Fruit fly (Drosophila melanogaster) whole organism, embryonic: ENCODE data around the gene HHEX.

ENCODE experiments used
- Abd-B ChIP-seq: fragments of 200-800 bp; sonication (Bioruptor generic); optimal IDR thresholded peaks from 2 replicates; lab custom pipeline; 2018; ENCODE audit warnings: missing biosample characterization, mild to moderate bottlenecking, missing genetic modification characterization, moderate library complexity
- Asciz ChIP-seq: fragments of 200-800 bp; sonication (Bioruptor generic); optimal IDR thresholded peaks from 2 replicates; lab custom pipeline; 2017; ENCODE audit warnings: missing biosample characterization, mild to moderate bottlenecking, missing genetic modification characterization, missing genetic modification reagents
- Atf-2 ChIP-seq: fragments of 200-800 bp; sonication (Bioruptor generic); optimal IDR thresholded peaks from 2 replicates; lab custom pipeline; 2016; ENCODE audit warnings: missing biosample characterization, missing genetic modification characterization
- CG1024 ChIP-seq: fragments of 200-800 bp; sonication (Bioruptor generic); IDR thresholded peaks from 2 replicates; pipeline ENCODE4 v1.3.6; 2022; ENCODE audit warnings: missing biosample characterization, missing genetic modification characterization
- CG10462 ChIP-seq: fragments of 200-800 bp; sonication (Bioruptor generic); optimal IDR thresholded peaks from 2 replicates; lab custom pipeline; 2016; ENCODE audit warnings: missing biosample characterization, missing genetic modification characterization
- CG10979 ChIP-seq: fragments of 200-800 bp; sonication (Bioruptor generic); optimal IDR thresholded peaks from 2 replicates; lab custom pipeline; 2018; ENCODE audit warnings: missing biosample characterization, mild to moderate bottlenecking, missing genetic modification characterization, moderate library complexity
- CG11696 ChIP-seq: fragments of 200-800 bp; sonication (Bioruptor generic); IDR thresholded peaks from 2 replicates; pipeline ENCODE4 v1.3.6; 2022; ENCODE audit warnings: missing biosample characterization, missing genetic modification characterization
- CG12155 ChIP-seq: fragments of 200-800 bp; sonication (Bioruptor generic); optimal IDR thresholded peaks from 3 replicates; lab custom pipeline; 2016; ENCODE audit warnings: missing biosample characterization, missing genetic modification characterization
- CG15011 ChIP-seq: fragments of 200-800 bp; sonication (Bioruptor generic); optimal IDR thresholded peaks from 3 replicates; lab custom pipeline; 2018; ENCODE audit warnings: missing biosample characterization, mild to moderate bottlenecking, missing genetic modification characterization
- CG16813 ChIP-seq: fragments of 200-800 bp; sonication (Bioruptor generic); IDR thresholded peaks from 3 replicates; pipeline ENCODE4 v1.3.6; 2022; ENCODE audit warnings: missing biosample characterization, missing genetic modification characterization; ENCODE audit not compliant: partially characterized antibody
- CG16815 ChIP-seq: fragments of 200-800 bp; sonication (Bioruptor generic); optimal IDR thresholded peaks from 3 replicates; lab custom pipeline; 2017; ENCODE audit warnings: missing biosample characterization, mild to moderate bottlenecking, missing genetic modification characterization
- CG17359 ChIP-seq: fragments of 200-800 bp; sonication (Bioruptor generic); optimal IDR thresholded peaks from 3 replicates; lab custom pipeline; 2018; ENCODE audit warnings: missing biosample characterization, mild to moderate bottlenecking, missing genetic modification characterization, moderate library complexity
- CG3065 ChIP-seq: fragments of 200-800 bp; sonication (Bioruptor generic); optimal IDR thresholded peaks from 2 replicates; lab custom pipeline; 2016; ENCODE audit warnings: missing biosample characterization, missing genetic modification characterization
- CG3407 ChIP-seq: fragments of 200-800 bp; sonication (Bioruptor generic); optimal IDR thresholded peaks from 2 replicates; lab custom pipeline; 2018; ENCODE audit warnings: missing biosample characterization, mild to moderate bottlenecking, missing genetic modification characterization
- CG4282 ChIP-seq: fragments of 200-800 bp; sonication (Bioruptor generic); optimal IDR thresholded peaks from 2 replicates; lab custom pipeline; 2016; ENCODE audit warnings: missing biosample characterization, missing genetic modification characterization
- CG4424 ChIP-seq: fragments of 200-800 bp; sonication (Bioruptor generic); optimal IDR thresholded peaks from 3 replicates; lab custom pipeline; 2016; ENCODE audit warnings: missing biosample characterization, missing genetic modification characterization
- CG4820 ChIP-seq: fragments of 200-800 bp; sonication (Bioruptor generic); optimal IDR thresholded peaks from 3 replicates; lab custom pipeline; 2016; ENCODE audit warnings: missing biosample characterization, missing genetic modification characterization
- CG4854 ChIP-seq: fragments of 200-800 bp; sonication (Bioruptor generic); optimal IDR thresholded peaks from 2 replicates; lab custom pipeline; 2016; ENCODE audit warnings: missing biosample characterization, missing genetic modification characterization, inconsistent platforms
- CG5953 ChIP-seq: fragments of 200-800 bp; sonication (Bioruptor generic); IDR thresholded peaks from 2 replicates; pipeline ENCODE4 v1.3.6; 2022; ENCODE audit warnings: missing biosample characterization, missing genetic modification characterization
- CG6654 ChIP-seq: fragments of 200-800 bp; sonication (Bioruptor generic); optimal IDR thresholded peaks from 2 replicates; lab custom pipeline; 2017; ENCODE audit warnings: missing biosample characterization, mild to moderate bottlenecking, missing genetic modification characterization
- CG7839 ChIP-seq: fragments of 200-800 bp; sonication (Bioruptor generic); optimal IDR thresholded peaks from 3 replicates; lab custom pipeline; 2018; ENCODE audit warnings: missing biosample characterization, mild to moderate bottlenecking, missing genetic modification characterization, moderate library complexity
- CG8388 ChIP-seq: fragments of 200-800 bp; sonication (Bioruptor generic); optimal IDR thresholded peaks from 2 replicates; lab custom pipeline; 2019; ENCODE audit warnings: missing biosample characterization, mild to moderate bottlenecking, missing genetic modification characterization, moderate library complexity
- CG8478 ChIP-seq: fragments of >200 bp; optimal IDR thresholded peaks from 2 replicates; lab custom pipeline; 2018
- CG9876 ChIP-seq: fragments of 200-800 bp; sonication (Bioruptor generic); optimal IDR thresholded peaks from 2 replicates; lab custom pipeline; 2016; ENCODE audit warnings: missing biosample characterization, missing genetic modification characterization
- Hey ChIP-seq: fragments of 200-800 bp; sonication (Bioruptor generic); optimal IDR thresholded peaks from 3 replicates; lab custom pipeline; 2018; ENCODE audit warnings: missing biosample characterization, mild to moderate bottlenecking, missing genetic modification characterization
- Hsf ChIP-seq: fragments of 200-800 bp; sonication (Bioruptor generic); optimal IDR thresholded peaks from 3 replicates; lab custom pipeline; 2016; ENCODE audit warnings: missing biosample characterization, missing genetic modification characterization
- MBD-R2 ChIP-seq: fragments of 200-800 bp; sonication (Bioruptor generic); IDR thresholded peaks from 2 replicates; pipeline ENCODE4 v1.3.6; 2022; ENCODE audit warnings: missing biosample characterization, missing genetic modification characterization
- Myb ChIP-seq: fragments of 200-800 bp; sonication (Bioruptor generic); optimal IDR thresholded peaks from 2 replicates; lab custom pipeline; 2016; ENCODE audit warnings: missing biosample characterization, missing genetic modification characterization
- NFAT ChIP-seq: fragments of 200-800 bp; sonication (Bioruptor generic); IDR thresholded peaks from 2 replicates; pipeline ENCODE4 v1.3.6; 2022; ENCODE audit warnings: missing biosample characterization, missing genetic modification characterization
- Nf-YB ChIP-seq: fragments of 200-800 bp; sonication (Bioruptor generic); optimal IDR thresholded peaks from 3 replicates; lab custom pipeline; 2019; ENCODE audit warnings: missing biosample characterization, mild to moderate bottlenecking, missing genetic modification characterization, moderate library complexity
- Oaz ChIP-seq: fragments of 200-800 bp; sonication (Bioruptor generic); IDR thresholded peaks from 2 replicates; pipeline ENCODE4 v1.3.6; 2022; ENCODE audit warnings: missing biosample characterization, missing genetic modification characterization
- Poxn ChIP-seq: fragments of 200-800 bp; sonication (Bioruptor generic); IDR thresholded peaks from 2 replicates; pipeline ENCODE4 v1.3.6; 2022; ENCODE audit warnings: missing biosample characterization, missing genetic modification characterization
- Rfx ChIP-seq: fragments of 200-800 bp; sonication (Bioruptor generic); IDR thresholded peaks from 2 replicates; pipeline ENCODE4 v1.3.6; 2022; ENCODE audit warnings: missing biosample characterization, missing genetic modification characterization
- Scr ChIP-seq: fragments of 200-800 bp; sonication (Bioruptor generic); IDR thresholded peaks from 2 replicates; pipeline ENCODE4 v1.3.6; 2022; ENCODE audit warnings: missing biosample characterization, missing genetic modification characterization; ENCODE audit not compliant: partially characterized antibody
- Sin3A ChIP-seq: fragments of >200 bp; optimal IDR thresholded peaks from 2 replicates; lab custom pipeline; 2018
- Six4 ChIP-seq: fragments of 200-800 bp; sonication (Bioruptor generic); optimal IDR thresholded peaks from 2 replicates; lab custom pipeline; 2016; ENCODE audit warnings: missing biosample characterization, missing genetic modification characterization
- TFAM ChIP-seq: fragments of 200-800 bp; sonication (Bioruptor generic); optimal IDR thresholded peaks from 2 replicates; lab custom pipeline; 2017; ENCODE audit warnings: missing biosample characterization, missing genetic modification characterization, inconsistent platforms
- amos ChIP-seq: fragments of 200-800 bp; sonication (Bioruptor generic); IDR thresholded peaks from 2 replicates; pipeline ENCODE4 v1.3.6; 2022; ENCODE audit warnings: missing biosample characterization, missing genetic modification characterization; ENCODE audit not compliant: partially characterized antibody
- ato ChIP-seq: fragments of 200-800 bp; sonication (Bioruptor generic); IDR thresholded peaks from 2 replicates; pipeline ENCODE4 v1.3.6; 2022; ENCODE audit warnings: missing biosample characterization, missing genetic modification characterization; ENCODE audit not compliant: partially characterized antibody
- cad ChIP-seq: fragments of >200 bp; optimal IDR thresholded peaks from 2 replicates; lab custom pipeline; 2017; ENCODE audit warnings: missing biosample characterization, missing genetic modification characterization
- crc ChIP-seq: fragments of 200-800 bp; sonication (Bioruptor generic); optimal IDR thresholded peaks from 2 replicates; lab custom pipeline; 2016; ENCODE audit warnings: missing biosample characterization, missing genetic modification characterization
- kah ChIP-seq: fragments of 200-800 bp; sonication (Bioruptor generic); optimal IDR thresholded peaks from 2 replicates; lab custom pipeline; 2018; ENCODE audit warnings: missing biosample characterization, mild to moderate bottlenecking, missing genetic modification characterization
- kay ChIP-seq: fragments of 200-800 bp; sonication (Bioruptor generic); optimal IDR thresholded peaks from 2 replicates; lab custom pipeline; 2016; ENCODE audit warnings: missing biosample characterization, missing genetic modification characterization
- lab ChIP-seq: fragments of 200-800 bp; sonication (Bioruptor generic); optimal IDR thresholded peaks from 3 replicates; lab custom pipeline; 2017; ENCODE audit warnings: missing biosample characterization, missing genetic modification characterization, mild to moderate bottlenecking, moderate library complexity, missing genetic modification reagents
- maf-S ChIP-seq: fragments of 200-800 bp; sonication (Bioruptor generic); optimal IDR thresholded peaks from 2 replicates; lab custom pipeline; 2016; ENCODE audit warnings: missing biosample characterization, missing genetic modification characterization
- p53 ChIP-seq: fragments of 200-800 bp; sonication (Bioruptor generic); optimal IDR thresholded peaks from 2 replicates; lab custom pipeline; 2016; ENCODE audit warnings: missing biosample characterization, missing genetic modification characterization
- ranshi ChIP-seq: fragments of 200-800 bp; sonication (Bioruptor generic); IDR thresholded peaks from 2 replicates; pipeline ENCODE4 v1.3.6; 2022; ENCODE audit warnings: missing biosample characterization, missing genetic modification characterization
- sc ChIP-seq, 3 experiments: fragments of >200 bp in 2 of 3; fragments of 200-800 bp in 1 of 3; sonication (Bioruptor generic) in 1 of 3; optimal IDR thresholded peaks; 2 replicates in 2 of 3; 3 replicates in 1 of 3; lab custom pipeline; 2017; ENCODE audit warnings: mild to moderate bottlenecking in 1 of 3, missing biosample characterization in 1 of 3, missing genetic modification characterization in 1 of 3, missing genetic modification reagents in 1 of 3
- trem ChIP-seq: fragments of 200-800 bp; optimal IDR thresholded peaks from 3 replicates; lab custom pipeline; 2019; ENCODE audit warnings: missing biosample characterization, mild to moderate bottlenecking, missing genetic modification characterization, moderate library complexity
- unpg ChIP-seq: fragments of 200-800 bp; sonication (Bioruptor generic); optimal IDR thresholded peaks from 3 replicates; lab custom pipeline; 2018; ENCODE audit warnings: missing biosample characterization, mild to moderate bottlenecking, missing genetic modification characterization, moderate library complexity

HHEX gene

DNA sequence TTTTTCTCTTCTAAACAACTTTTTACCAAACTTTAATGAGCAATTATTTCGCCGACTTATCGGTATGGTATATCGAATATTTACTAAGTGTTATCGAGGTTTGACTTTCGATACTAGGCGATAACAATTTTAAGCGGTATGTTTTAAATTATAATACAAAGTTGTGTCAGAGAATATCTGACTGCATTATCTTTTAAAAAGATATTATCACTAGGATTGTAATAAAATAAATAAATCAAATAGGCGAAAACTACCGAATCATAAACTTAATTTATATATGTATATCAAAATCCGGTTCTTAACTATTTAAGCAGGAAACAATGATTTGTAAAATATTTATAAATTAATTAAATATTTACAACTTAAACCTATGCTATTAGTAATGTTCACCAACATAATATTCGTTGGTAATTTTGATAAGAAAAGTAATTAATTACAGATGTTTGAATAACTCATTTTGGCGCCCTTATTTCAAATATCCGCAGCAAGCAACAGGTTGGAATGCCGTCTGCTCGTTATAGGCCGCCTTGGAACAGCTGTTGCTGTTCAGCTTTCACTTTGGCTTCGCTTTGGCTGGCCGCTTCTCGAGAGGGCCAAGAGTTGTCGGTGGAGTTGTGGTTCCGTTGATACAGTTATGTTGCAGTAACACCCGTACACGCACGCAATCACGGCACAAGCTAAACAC, 27.3 kb upstream of the HHEX start, which contains the start of the genes Sec15 and rtet (continued):
- TF ChIP-seq Abd-B (GFP tag; lab: Kevin White, UChicago) (peak; percentile 35), Oaz (GFP tag; lab: Robert Waterston, UW) (0 out of 2 replicates have a peak, but pooled peaks have one; percentile 17), trem (tag; lab: Kevin White, UChicago) (peak; percentile 48), CG1024 (GFP tag; lab: Robert Waterston, UW) (peak; percentile 48; the same call in 1 of the 2 replicates), CG11696 (no peak), CG7839 (no peak), amos (GFP tag; lab: Robert Waterston, UW) (peak; percentile 40; the same call in 1 of the 2 replicates), Sin3A (no peak), CG9876 (GFP tag; lab: Kevin White, UChicago) (peak; percentile 21), maf-S (no peak), CG10462 (GFP tag; lab: Kevin White, UChicago) (no peak), ato (peak; percentile 86), lab (GFP tag; lab: Kevin White, UChicago) (no peak), NFAT (GFP tag; lab: Robert Waterston, UW) (peak; percentile 48; the same call in 1 of the 2 replicates), CG4854 (GFP tag; lab: Kevin White, UChicago) (peak; percentile 17), ranshi (GFP tag; lab: Robert Waterston, UW) (0 out of 2 replicates have a peak, but pooled peaks have one; percentile 24), CG16815 (peak; percentile 29), CG4282 (no peak), CG8478 (lab: Kevin White, UChicago) (no peak), CG15011 (GFP tag; lab: Kevin White, UChicago) (no peak), CG5953 (0 out of 2 replicates have a peak, but pooled peaks have one; percentile 16), crc (no peak), Myb (GFP tag; lab: Kevin White, UChicago) (peak; percentile 34), Rfx (peak; percentile 72), CG16813 (peak; percentile 65), CG3065 (GFP tag; lab: Kevin White, UChicago) (no peak), sc (optimal IDR thresholded peaks at IDR 0.05; lab: Kevin White, UChicago) (no peak), sc (GFP tag; optimal IDR thresholded peaks at IDR 0.05; lab: Kevin White, UChicago) (peak; percentile 5), CG17359 (tag; lab: Kevin White, UChicago) (peak; percentile 63), p53 (GFP tag; lab: Kevin White, UChicago) (no peak), CG8388 (GFP tag; lab: Kevin White, UChicago) (no peak), MBD-R2 (GFP tag; lab: Robert Waterston, UW) (peak; percentile 78), CG6654 (GFP tag; lab: Kevin White, UChicago) (no peak), CG4424 (peak; percentile 54), Hey (tag; lab: Kevin White, UChicago) (no peak), CG4820 (GFP tag; lab: Kevin White, UChicago) (peak; percentile 26), Atf-2 (no peak), kay (GFP tag; lab: Kevin White, UChicago) (no peak), Poxn (GFP tag; lab: Robert Waterston, UW) (no peak), Six4 (GFP tag; lab: Kevin White, UChicago) (peak; percentile 12), TFAM (no peak), unpg (peak; percentile 36), CG10979 (tag; lab: Kevin White, UChicago) (peak; percentile 81), CG12155 (GFP tag; lab: Kevin White, UChicago) (peak; percentile 55), Hsf (peak; percentile 60), Nf-YB (GFP tag; lab: Kevin White, UChicago) (peak; percentile 26), kah (GFP tag; lab: Kevin White, UChicago) (peak; percentile 98), Asciz (GFP tag; lab: Kevin White, UChicago) (no peak), CG3407 (GFP tag; lab: Kevin White, UChicago) (no peak), Scr (GFP tag; lab: Robert Waterston, UW) (peak; percentile 64), cad (no peak)
